Worm (Caenorhabditis elegans): ENCODE measurements around the gene amdh-1.

ce11 chrIII:6315515-6315914 lies 63.9 kb downstream of the amdh-1 start:
- no peak for TF ChIP-seq nhr-25 (tag; optimal IDR thresholded peaks at IDR 0.05)
- TF ChIP-seq nhr-237 (tag; optimal IDR thresholded peaks at IDR 0.05) = no peak
- TF ChIP-seq nhr-11 (tag; optimal IDR thresholded peaks at IDR 0.05) = no peak
- TF ChIP-seq egl-27 (tag; optimal IDR thresholded peaks at IDR 0.05) = no peak
- TF ChIP-seq jun-1 (tag; optimal IDR thresholded peaks at IDR 0.05) = no peak
